Worm (Caenorhabditis elegans): ENCODE data around the gene C06A12.8.

- TF ChIP-seq him-1 (tag; optimal IDR thresholded peaks at IDR 0.05): no peak
- TF ChIP-seq W03F9.2 (tag; optimal IDR thresholded peaks at IDR 0.05): no peak
- TF ChIP-seq dao-5 (tag; optimal IDR thresholded peaks at IDR 0.05): no peak
Measured at ce11 chrIV:17450443-17450842, 13.3 kb downstream of the C06A12.8 start, which contains the start of gene F11E6.8.
